Worm (Caenorhabditis elegans): ENCODE measurements around the gene gldi-3.

DNA sequence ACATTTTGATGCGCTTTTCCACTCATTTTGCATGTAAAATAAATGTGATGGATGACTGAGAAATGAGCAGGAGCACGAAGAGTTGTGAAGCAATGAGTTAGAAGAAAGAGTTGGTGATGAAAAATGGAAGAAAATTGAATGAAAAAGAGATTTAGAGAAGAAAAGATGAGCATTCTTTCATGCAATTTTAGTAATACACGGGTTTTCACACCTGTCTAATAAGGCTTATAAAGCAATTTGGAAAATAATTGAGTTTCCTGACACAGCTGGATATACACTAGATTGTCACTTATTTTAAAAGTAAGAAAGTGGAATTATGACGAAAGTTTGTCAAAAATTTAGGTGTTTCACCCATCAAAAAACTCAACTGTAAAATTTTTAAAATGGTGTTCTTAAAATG lies 30.9 kb upstream of the gldi-3 start:
- TF ChIP-seq nhr-90 (tag; optimal IDR thresholded peaks at IDR 0.05) (no peak), madf-3 (GFP tag; IDR thresholded peaks at IDR 0.05) (no peak), bed-2 (GFP tag; IDR thresholded peaks at IDR 0.05) (no peak), dpff-1 (tag; optimal IDR thresholded peaks at IDR 0.05) (no peak), repo-1 (tag; optimal IDR thresholded peaks at IDR 0.05) (no peak), athp-1 (tag; optimal IDR thresholded peaks at IDR 0.05) (no peak), unc-62 (GFP tag; optimal IDR thresholded peaks at IDR 0.05) (no peak), T07F8.4 (tag; optimal IDR thresholded peaks at IDR 0.05) (no peak), hlh-12 (tag; optimal IDR thresholded peaks at IDR 0.05) (no peak), dox-1 (GFP tag; IDR thresholded peaks at IDR 0.05) (no peak)
